Fruit fly (Drosophila melanogaster) whole organism, embryonic: ENCODE data around the gene Oatp74D.
A peak's percentile ranks its signal among the peaks of the same experiment; 100 is the strongest.

ENCODE experiments used
- CG10147 ChIP-seq: fragments of 200-800 bp; sonication (Bioruptor generic); optimal IDR thresholded peaks from 2 replicates; lab custom pipeline; 2019; ENCODE audit warnings: missing biosample characterization, mild to moderate bottlenecking, missing genetic modification characterization, moderate library complexity
- CG1024 ChIP-seq: fragments of 200-800 bp; sonication (Bioruptor generic); IDR thresholded peaks from 2 replicates; pipeline ENCODE4 v1.3.6; 2022; ENCODE audit warnings: missing biosample characterization, missing genetic modification characterization
- CG10543 ChIP-seq: fragments of 200-800 bp; sonication (Bioruptor generic); optimal IDR thresholded peaks from 3 replicates; lab custom pipeline; 2017; ENCODE audit warnings: missing biosample characterization, mild to moderate bottlenecking, missing genetic modification characterization, moderate library complexity
- CG13894 ChIP-seq: fragments of 200-800 bp; sonication (Bioruptor generic); optimal IDR thresholded peaks from 3 replicates; lab custom pipeline; 2018; ENCODE audit warnings: missing biosample characterization, mild to moderate bottlenecking, missing genetic modification characterization, moderate library complexity
- CG15601 ChIP-seq: fragments of 200-800 bp; sonication (Bioruptor generic); optimal IDR thresholded peaks from 3 replicates; lab custom pipeline; 2019; ENCODE audit warnings: missing biosample characterization, mild to moderate bottlenecking, missing genetic modification characterization, moderate library complexity
- CG17361 ChIP-seq: fragments of 200-800 bp; sonication (Bioruptor generic); IDR thresholded peaks from 3 replicates; pipeline ENCODE4 v1.3.6; 2022; ENCODE audit warnings: missing biosample characterization, missing genetic modification characterization
- CG17568 ChIP-seq: fragments of 200-800 bp; sonication (Bioruptor generic); optimal IDR thresholded peaks from 2 replicates; lab custom pipeline; 2018; ENCODE audit warnings: missing biosample characterization, mild to moderate bottlenecking, missing genetic modification characterization, moderate library complexity
- CG18599 ChIP-seq: fragments of 200-800 bp; sonication (Bioruptor generic); optimal IDR thresholded peaks from 3 replicates; lab custom pipeline; 2017; ENCODE audit warnings: missing biosample characterization, missing genetic modification characterization, mild to moderate bottlenecking, moderate library complexity, missing genetic modification reagents
- CG2120 ChIP-seq: fragments of 200-800 bp; sonication (Bioruptor generic); optimal IDR thresholded peaks from 3 replicates; lab custom pipeline; 2016; ENCODE audit warnings: missing biosample characterization, missing genetic modification characterization
- CG2129 ChIP-seq: fragments of 200-800 bp; sonication (Bioruptor generic); IDR thresholded peaks from 2 replicates; pipeline ENCODE4 v1.3.6; 2022; ENCODE audit warnings: missing biosample characterization, missing genetic modification characterization; ENCODE audit not compliant: partially characterized antibody
- CG32532 ChIP-seq: fragments of 200-800 bp; sonication (Bioruptor generic); IDR thresholded peaks from 2 replicates; pipeline ENCODE4 v1.3.6; 2022; ENCODE audit warnings: missing biosample characterization, missing genetic modification characterization
- CG42726 ChIP-seq: fragments of 200-800 bp; sonication (Bioruptor generic); IDR thresholded peaks from 2 replicates; pipeline ENCODE4 v1.3.6; 2022; ENCODE audit warnings: missing biosample characterization, missing genetic modification characterization; ENCODE audit not compliant: partially characterized antibody
- CG5180 ChIP-seq: fragments of 200-800 bp; sonication (Bioruptor generic); optimal IDR thresholded peaks from 3 replicates; lab custom pipeline; 2017; ENCODE audit warnings: missing biosample characterization, missing genetic modification characterization, mild to moderate bottlenecking, moderate library complexity, missing genetic modification reagents
- CG6791 ChIP-seq: fragments of 200-800 bp; sonication (Bioruptor generic); IDR thresholded peaks from 3 replicates; pipeline ENCODE4 v1.3.6; 2022; ENCODE audit warnings: missing biosample characterization, missing genetic modification characterization; ENCODE audit not compliant: partially characterized antibody
- CG8290 ChIP-seq, 3 experiments: fragments of 200-800 bp; sonication (Bioruptor generic); optimal IDR thresholded peaks; 2 replicates each; lab custom pipeline; 2016 to 2019; ENCODE audit warnings: missing biosample characterization in 3 of 3, missing genetic modification characterization in 3 of 3, mild to moderate bottlenecking in 2 of 3, moderate library complexity in 1 of 3
- Deaf1 ChIP-seq: fragments of 200-800 bp; optimal IDR thresholded peaks from 3 replicates; lab custom pipeline; 2019; ENCODE audit warnings: missing biosample characterization, mild to moderate bottlenecking, missing genetic modification characterization, moderate library complexity
- E2f2 ChIP-seq: fragments of 200-800 bp; sonication (Bioruptor generic); IDR thresholded peaks from 2 replicates; pipeline ENCODE4 v1.3.6; 2022; ENCODE audit warnings: missing biosample characterization, missing genetic modification characterization
- Jarid2 ChIP-seq: fragments of 200-800 bp; sonication (Bioruptor generic); optimal IDR thresholded peaks from 3 replicates; lab custom pipeline; 2017; ENCODE audit warnings: mild to moderate bottlenecking, missing biosample characterization, missing genetic modification reagents, missing genetic modification characterization
- Med ChIP-seq: fragments of 200-800 bp; sonication (Bioruptor generic); peaks from one replicate; lab custom pipeline; 2016; ENCODE audit warnings: missing biosample characterization, missing genetic modification characterization, mild to moderate bottlenecking, inconsistent platforms, moderate library complexity
- NK7.1 ChIP-seq: fragments of 200-800 bp; sonication (Bioruptor generic); optimal IDR thresholded peaks from 3 replicates; lab custom pipeline; 2016; ENCODE audit warnings: missing biosample characterization, missing genetic modification characterization
- Trl ChIP-seq, 3 experiments: fragments of >200 bp in 2 of 3; fragments of 200-800 bp in 1 of 3; sonication (Bioruptor generic) in 1 of 3; optimal IDR thresholded peaks; 2 replicates in 1 of 3; 3 replicates in 2 of 3; lab custom pipeline; 2016 to 2017; ENCODE audit warnings: missing biosample characterization in 1 of 3, missing genetic modification characterization in 1 of 3
- ab ChIP-seq: fragments of 200-800 bp; sonication (Bioruptor generic); optimal IDR thresholded peaks from 2 replicates; lab custom pipeline; 2016; ENCODE audit warnings: missing biosample characterization, missing genetic modification characterization
- abd-A ChIP-seq: fragments of 200-800 bp; sonication (Bioruptor generic); optimal IDR thresholded peaks from 3 replicates; lab custom pipeline; 2019; ENCODE audit warnings: missing biosample characterization, mild to moderate bottlenecking, missing genetic modification characterization, moderate library complexity
- cg ChIP-seq: fragments of 200-800 bp; sonication (Bioruptor generic); optimal IDR thresholded peaks from 3 replicates; lab custom pipeline; 2019; ENCODE audit warnings: missing biosample characterization, mild to moderate bottlenecking, missing genetic modification characterization, moderate library complexity
- chinmo ChIP-seq: fragments of 200-800 bp; sonication (Bioruptor generic); IDR thresholded peaks from 4 replicates; pipeline ENCODE4 v1.3.6; 2022; ENCODE audit warnings: missing biosample characterization, missing genetic modification characterization; ENCODE audit not compliant: partially characterized antibody
- crol ChIP-seq: fragments of 200-800 bp; sonication (Bioruptor generic); IDR thresholded peaks from 2 replicates; pipeline ENCODE4 v1.3.6; 2022; ENCODE audit warnings: missing biosample characterization, missing genetic modification characterization
- dmrt99B ChIP-seq: fragments of 200-800 bp; sonication (Bioruptor generic); optimal IDR thresholded peaks from 2 replicates; lab custom pipeline; 2018; ENCODE audit warnings: missing biosample characterization, mild to moderate bottlenecking, missing genetic modification characterization, moderate library complexity
- ewg ChIP-seq: fragments of 200-800 bp; sonication (Bioruptor generic); optimal IDR thresholded peaks from 3 replicates; lab custom pipeline; 2017; ENCODE audit warnings: mild to moderate bottlenecking, missing biosample characterization, missing genetic modification reagents, missing genetic modification characterization
- jing ChIP-seq: fragments of 200-800 bp; sonication (Bioruptor generic); optimal IDR thresholded peaks from 2 replicates; lab custom pipeline; 2018; ENCODE audit warnings: missing biosample characterization, mild to moderate bottlenecking, missing genetic modification characterization
- mam ChIP-seq: fragments of 200-800 bp; sonication (Bioruptor generic); optimal IDR thresholded peaks from 3 replicates; lab custom pipeline; 2016; ENCODE audit warnings: missing biosample characterization, missing genetic modification characterization
- nerfin-1 ChIP-seq: fragments of 200-800 bp; sonication (Bioruptor generic); optimal IDR thresholded peaks from 3 replicates; lab custom pipeline; 2019; ENCODE audit warnings: missing biosample characterization, mild to moderate bottlenecking, missing genetic modification characterization, moderate library complexity
- onecut ChIP-seq: fragments of 200-800 bp; sonication (Bioruptor generic); IDR thresholded peaks from 2 replicates; pipeline ENCODE4 v1.3.6; 2022; ENCODE audit warnings: missing biosample characterization, missing genetic modification characterization
- org-1 ChIP-seq: fragments of 200-800 bp; sonication (Bioruptor generic); optimal IDR thresholded peaks from 2 replicates; lab custom pipeline; 2017; ENCODE audit warnings: missing biosample characterization, missing genetic modification characterization
- pfk ChIP-seq: fragments of 200-800 bp; sonication (Bioruptor generic); optimal IDR thresholded peaks from 2 replicates; lab custom pipeline; 2018; ENCODE audit warnings: missing biosample characterization, mild to moderate bottlenecking, missing genetic modification characterization, moderate library complexity
- pros ChIP-seq: fragments of 200-800 bp; sonication (Bioruptor generic); optimal IDR thresholded peaks from 3 replicates; lab custom pipeline; 2019; ENCODE audit warnings: missing biosample characterization, mild to moderate bottlenecking, missing genetic modification characterization, moderate library complexity
- ranshi ChIP-seq: fragments of 200-800 bp; sonication (Bioruptor generic); IDR thresholded peaks from 2 replicates; pipeline ENCODE4 v1.3.6; 2022; ENCODE audit warnings: missing biosample characterization, missing genetic modification characterization
- scrt ChIP-seq: fragments of 200-800 bp; sonication (Bioruptor generic); optimal IDR thresholded peaks from 2 replicates; lab custom pipeline; 2018; ENCODE audit warnings: missing biosample characterization, mild to moderate bottlenecking, missing genetic modification characterization, moderate library complexity
- sens ChIP-seq: fragments of 200-800 bp; sonication (Bioruptor generic); peaks from one replicate; lab custom pipeline; 2016; ENCODE audit warnings: missing biosample characterization, missing genetic modification characterization
- seq ChIP-seq: fragments of 200-800 bp; sonication (Bioruptor generic); IDR thresholded peaks from 2 replicates; pipeline ENCODE4 v1.3.6; 2022; ENCODE audit warnings: missing biosample characterization, missing genetic modification characterization
- slbo ChIP-seq: fragments of 200-800 bp; sonication (Bioruptor generic); IDR thresholded peaks from 2 replicates; pipeline ENCODE4 v1.3.6; 2022; ENCODE audit warnings: missing biosample characterization, missing genetic modification characterization
- ttk ChIP-seq: fragments of 200-800 bp; sonication (Bioruptor generic); IDR thresholded peaks from 2 replicates; pipeline ENCODE4 v2.1.2; 2022; ENCODE audit warnings: missing biosample characterization, missing genetic modification characterization
- vnd ChIP-seq: fragments of 200-800 bp; sonication (Bioruptor generic); IDR thresholded peaks from 3 replicates; pipeline ENCODE4 v1.3.6; 2022; ENCODE audit warnings: missing biosample characterization, missing genetic modification characterization; ENCODE audit not compliant: partially characterized antibody
- zen2 ChIP-seq: fragments of 200-800 bp; sonication (Bioruptor generic); IDR thresholded peaks from 3 replicates; pipeline ENCODE4 v1.3.6; 2022; ENCODE audit warnings: missing biosample characterization, missing genetic modification characterization; ENCODE audit not compliant: partially characterized antibody

Gene Oatp74D

DNA sequence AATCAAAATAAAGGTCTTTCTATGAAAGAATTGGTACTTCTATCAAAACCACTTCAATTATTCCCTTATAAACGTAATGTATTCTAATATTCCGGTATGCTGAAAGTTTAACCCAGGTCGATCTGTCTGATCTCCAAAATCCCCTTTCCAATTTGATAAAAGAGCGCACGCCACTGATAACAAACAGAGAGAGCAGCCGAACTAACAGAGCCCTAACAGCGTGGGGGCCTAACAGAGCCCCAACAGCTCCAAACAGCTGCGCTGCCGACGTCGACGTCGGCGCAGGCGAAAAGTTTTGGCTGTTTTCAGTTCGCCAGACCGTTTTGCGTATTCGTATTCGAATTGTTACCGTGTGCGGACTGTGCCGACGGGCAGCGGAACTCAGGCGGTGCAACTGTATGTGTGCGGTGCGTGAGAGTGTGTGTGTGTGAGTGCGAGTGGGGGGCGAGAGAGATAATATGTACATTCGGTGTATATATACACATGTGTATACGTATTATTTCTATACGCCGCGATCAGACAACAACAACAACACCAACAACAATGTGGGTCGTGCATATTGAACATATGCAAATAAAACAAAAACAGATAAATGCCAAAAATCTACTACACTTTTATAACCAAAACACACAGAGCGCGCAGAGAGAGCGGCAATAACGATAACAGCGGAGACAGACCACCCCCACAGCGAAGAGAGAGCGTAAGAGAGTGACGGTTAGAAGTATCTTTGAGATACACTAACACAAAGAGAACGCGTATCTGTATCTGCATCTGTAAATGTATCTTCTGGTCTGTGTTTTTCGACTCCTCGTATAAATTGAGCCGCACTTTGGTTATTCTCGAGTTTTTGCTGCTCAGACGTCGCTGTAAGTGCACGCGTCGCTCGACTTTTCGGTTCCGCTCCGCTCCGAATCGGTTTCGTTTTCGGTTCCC is at the start of gene Oatp74D (continued):
- TF ChIP-seq ttk (GFP tag; lab: Robert Waterston, UW): peak; percentile 7; the same call in 1 of the 2 replicates
- TF ChIP-seq CG17568: peak; percentile 68
- TF ChIP-seq, all 482 proteins: peak for 272

DNA sequence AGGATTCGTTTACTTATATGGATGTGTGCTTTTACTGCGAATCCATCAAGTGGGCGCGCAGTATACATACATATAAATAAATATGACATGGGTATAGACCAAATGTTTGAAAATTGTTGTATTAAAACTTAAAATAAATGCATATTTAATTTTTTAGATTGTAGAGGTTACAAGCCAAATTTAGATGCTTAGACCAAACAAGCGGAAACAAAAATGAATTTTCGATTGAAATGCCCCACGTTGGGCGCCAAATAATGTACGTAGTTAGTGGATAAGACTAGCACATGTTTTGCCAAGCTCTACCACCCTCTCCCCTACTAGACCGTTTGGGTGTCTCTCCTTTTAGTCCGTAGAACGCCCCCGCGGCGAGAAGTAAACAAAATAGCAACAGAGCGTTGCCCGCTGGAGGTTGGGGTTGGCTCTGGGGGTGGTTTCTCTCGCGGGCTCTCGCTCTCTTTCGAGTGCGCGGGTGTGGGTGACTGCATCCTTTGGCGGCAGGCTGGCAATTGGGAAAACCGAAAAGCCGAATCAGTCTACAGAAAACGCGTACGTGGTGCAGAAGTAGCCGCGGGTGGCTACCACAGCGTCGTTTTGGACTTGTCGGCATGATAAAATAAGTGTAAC is 47.9 kb upstream of the Oatp74D start, which contains the start of gene CG18265:
Gene CG18265 (plus strand): TSS at position 530 of the 624 bp plus-strand sequence.
- TF ChIP-seq Trl (optimal IDR thresholded peaks at IDR 0.05; lab: Kevin White, UChicago) (peak; percentile 36 to 52), Trl (GFP tag; optimal IDR thresholded peaks at IDR 0.05; lab: Kevin White, UChicago) (no peak), crol (GFP tag; lab: Robert Waterston, UW) (0 out of 2 replicates have a peak, but pooled peaks have one; percentile 30), CG5180 (peak; percentile 11), CG17361 (peak; percentile 71), slbo (GFP tag; lab: Robert Waterston, UW) (no peak), chinmo (GFP tag; lab: Robert Waterston, UW) (0 out of 4 replicates have a peak, but pooled peaks have one; percentile 35), vnd (0 out of 3 replicates have a peak, but pooled peaks have one; percentile 12), zen2 (0 out of 3 replicates have a peak, but pooled peaks have one; percentile 22), ab (GFP tag; lab: Kevin White, UChicago) (no peak), jing (GFP tag; lab: Kevin White, UChicago) (no peak), CG18599 (GFP tag; lab: Kevin White, UChicago) (peak; percentile 55), CG2129 (no peak), CG8290 (GFP tag; optimal IDR thresholded peaks at IDR 0.05; lab: Kevin White, UChicago) (no peak), CG8290 (tag; optimal IDR thresholded peaks at IDR 0.05; lab: Kevin White, UChicago) (peak in 1 of 2 experiments; percentile 5), Med (GFP tag; lab: Kevin White, UChicago) (peak; percentile 2), onecut (GFP tag; lab: Robert Waterston, UW) (0 out of 2 replicates have a peak, but pooled peaks have one; percentile 5), ewg (GFP tag; lab: Kevin White, UChicago) (peak; percentile 30), Jarid2 (peak; percentile 38), org-1 (GFP tag; lab: Kevin White, UChicago) (no peak), abd-A (tag; lab: Kevin White, UChicago) (peak; percentile 76), CG1024 (no peak), CG6791 (no peak), scrt (peak; percentile 91), CG42726 (GFP tag; lab: Robert Waterston, UW) (0 out of 2 replicates have a peak, but pooled peaks have one; percentile 30), seq (GFP tag; lab: Robert Waterston, UW) (peak; percentile 37; the same call in 1 of the 2 replicates), pfk (GFP tag; lab: Kevin White, UChicago) (no peak), Deaf1 (tag; lab: Kevin White, UChicago) (peak; percentile 49), CG32532 (0 out of 2 replicates have a peak, but pooled peaks have one; percentile 25), nerfin-1 (tag; lab: Kevin White, UChicago) (peak; percentile 49)

DNA sequence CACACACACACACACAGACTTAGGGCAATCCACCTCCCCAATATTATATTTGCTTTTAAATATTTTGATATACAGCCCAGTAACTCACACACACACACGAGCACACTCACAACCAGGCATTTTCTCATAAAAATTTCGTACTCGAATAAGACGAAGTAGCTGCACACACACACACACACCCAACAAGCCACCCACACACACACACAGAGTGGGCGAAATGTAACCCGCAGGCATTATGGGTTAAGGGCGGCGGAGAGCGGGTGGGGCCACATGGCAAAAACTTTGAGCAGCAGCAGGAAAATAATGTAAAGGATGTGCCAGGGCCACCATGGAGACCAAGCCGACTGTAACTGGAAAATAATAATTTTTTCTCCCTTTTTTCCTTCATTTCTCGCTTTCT is 45.3 kb upstream of the Oatp74D start:
- TF ChIP-seq ranshi (GFP tag; lab: Robert Waterston, UW) (0 out of 2 replicates have a peak, but pooled peaks have one; percentile 10), abd-A (tag; lab: Kevin White, UChicago) (peak; percentile 86), cg (GFP tag; lab: Kevin White, UChicago) (peak; percentile 37), NK7.1 (GFP tag; lab: Kevin White, UChicago) (no peak), sens (GFP tag; lab: Kevin White, UChicago) (peak; percentile 23), CG10147 (GFP tag; lab: Kevin White, UChicago) (no peak), Med (GFP tag; lab: Kevin White, UChicago) (peak; percentile 16), mam (GFP tag; lab: Kevin White, UChicago) (no peak), CG13894 (tag; lab: Kevin White, UChicago) (peak; percentile 16), CG15601 (tag; lab: Kevin White, UChicago) (no peak), CG2120 (no peak), CG8290 (GFP tag; optimal IDR thresholded peaks at IDR 0.05; lab: Kevin White, UChicago) (no peak), CG8290 (tag; optimal IDR thresholded peaks at IDR 0.05; lab: Kevin White, UChicago) (no peak), E2f2 (GFP tag; lab: Robert Waterston, UW) (no peak), pros (peak; percentile 52), dmrt99B (tag; lab: Kevin White, UChicago) (no peak), CG10543 (GFP tag; lab: Kevin White, UChicago) (peak; percentile 9)
